Worm (Caenorhabditis elegans) whole organism, L3 larva: Measurements from ENCODE around the gene B0310.1.

Experiments
- R02D3.7 ChIP-seq: fragments of 150-350 bp; optimal IDR thresholded peaks from 2 replicates; lab custom pipeline; 2014; ENCODE audit warnings: missing biosample characterization, missing genetic modification characterization
- ZK546.5 ChIP-seq: sonication (generic microtip); optimal IDR thresholded peaks from 2 replicates; lab custom pipeline; 2017; ENCODE audit warnings: missing biosample characterization, missing genetic modification characterization
- ama-1 ChIP-seq: fragments of 150-350 bp; optimal IDR thresholded peaks from 2 replicates; lab custom pipeline; 2018
- ceh-16 ChIP-seq: sonication (generic microtip); optimal IDR thresholded peaks from 2 replicates; lab custom pipeline; 2017; ENCODE audit warnings: missing biosample characterization, missing genetic modification characterization
- ceh-28 ChIP-seq: fragments of 150-350 bp; optimal IDR thresholded peaks from 2 replicates; lab custom pipeline; 2014; ENCODE audit warnings: missing biosample characterization, missing genetic modification reagents, missing genetic modification characterization
- ceh-82 ChIP-seq: fragments of 150-350 bp; optimal IDR thresholded peaks from 2 replicates; lab custom pipeline; 2014; ENCODE audit warnings: missing biosample characterization, missing genetic modification characterization
- ceh-9 ChIP-seq: sonication (generic microtip); optimal IDR thresholded peaks from 2 replicates; lab custom pipeline; 2018; ENCODE audit warnings: missing biosample characterization, missing genetic modification characterization
- daf-12 ChIP-seq: fragments of 150-350 bp; optimal IDR thresholded peaks from 2 replicates; lab custom pipeline; 2014; ENCODE audit warnings: missing biosample characterization, missing genetic modification reagents, missing genetic modification characterization
- egl-27 ChIP-seq: sonication (generic microtip); optimal IDR thresholded peaks from 4 replicates; lab custom pipeline; 2017; ENCODE audit warnings: missing biosample characterization, missing genetic modification reagents, missing genetic modification characterization
- egl-5 ChIP-seq: fragments of 150-350 bp; optimal IDR thresholded peaks from 2 replicates; lab custom pipeline; 2017; ENCODE audit warnings: missing biosample characterization, missing genetic modification reagents, missing genetic modification characterization, inconsistent platforms
- elt-1 ChIP-seq: fragments of 150-350 bp; optimal IDR thresholded peaks from 2 replicates; lab custom pipeline; 2014; ENCODE audit warnings: missing biosample characterization, missing genetic modification characterization
- elt-3 ChIP-seq, 3 experiments: fragments of 150-350 bp in 1 of 3; sonication (generic microtip) in 2 of 3; optimal IDR thresholded peaks; 2 replicates in 2 of 3; 4 replicates in 1 of 3; lab custom pipeline; 2014 to 2017; ENCODE audit warnings: missing biosample characterization in 3 of 3, missing genetic modification characterization in 3 of 3
- fkh-2 ChIP-seq: fragments of 150-350 bp; optimal IDR thresholded peaks from 2 replicates; lab custom pipeline; 2014; ENCODE audit warnings: missing biosample characterization, missing genetic modification reagents, missing genetic modification characterization
- hmg-11 ChIP-seq: sonication (generic microtip); optimal IDR thresholded peaks from 2 replicates; lab custom pipeline; 2016; ENCODE audit warnings: missing genetic modification characterization, missing compliant biosample characterization
- jun-1 ChIP-seq: fragments of 150-350 bp; optimal IDR thresholded peaks from 2 replicates; lab custom pipeline; 2014; ENCODE audit warnings: missing biosample characterization, missing genetic modification reagents, missing genetic modification characterization
- lin-15B ChIP-seq: fragments of 150-350 bp; optimal IDR thresholded peaks from 2 replicates; lab custom pipeline; 2014; ENCODE audit warnings: missing biosample characterization, missing genetic modification characterization
- lin-39 ChIP-seq: fragments of 150-350 bp; optimal IDR thresholded peaks from 2 replicates; lab custom pipeline; 2018; ENCODE audit warnings: missing biosample characterization, missing genetic modification reagents, missing genetic modification characterization
- lsy-12 ChIP-seq: sonication (generic microtip); optimal IDR thresholded peaks from 2 replicates; lab custom pipeline; 2016; ENCODE audit warnings: mild to moderate bottlenecking, missing genetic modification characterization, missing compliant biosample characterization
- mdl-1 ChIP-seq: fragments of 150-350 bp; optimal IDR thresholded peaks from 2 replicates; lab custom pipeline; 2014; ENCODE audit warnings: missing biosample characterization, missing genetic modification characterization
- mml-1 ChIP-seq: fragments of 150-350 bp; sonication (generic microtip); optimal IDR thresholded peaks from 3 replicates; lab custom pipeline; 2014; ENCODE audit warnings: missing biosample characterization, missing genetic modification characterization
- nfya-1 ChIP-seq: sonication (generic microtip); optimal IDR thresholded peaks from 2 replicates; lab custom pipeline; 2017; ENCODE audit warnings: missing genetic modification characterization, mild to moderate bottlenecking, missing compliant biosample characterization, antibody characterized with exemption, moderate library complexity; ENCODE audit not compliant: insufficient read depth
- nhr-23 ChIP-seq: fragments of 150-350 bp; optimal IDR thresholded peaks from 2 replicates; lab custom pipeline; 2014; ENCODE audit warnings: missing biosample characterization, missing genetic modification reagents, missing genetic modification characterization
- nhr-237 ChIP-seq: fragments of 150-350 bp; optimal IDR thresholded peaks from 2 replicates; lab custom pipeline; 2014; ENCODE audit warnings: missing biosample characterization, missing genetic modification characterization
- nhr-25 ChIP-seq: sonication (generic microtip); optimal IDR thresholded peaks from 2 replicates; lab custom pipeline; 2017; ENCODE audit warnings: missing biosample characterization, missing genetic modification characterization
- nhr-43 ChIP-seq: sonication (generic microtip); optimal IDR thresholded peaks from 2 replicates; lab custom pipeline; 2016; ENCODE audit warnings: mild to moderate bottlenecking, missing genetic modification characterization, missing compliant biosample characterization; ENCODE audit not compliant: poor library complexity, severe bottlenecking
- nhr-67 ChIP-seq: fragments of 150-350 bp; optimal IDR thresholded peaks from 2 replicates; lab custom pipeline; 2014; ENCODE audit warnings: missing biosample characterization, missing genetic modification characterization
- nhr-77 ChIP-seq: fragments of 150-350 bp; optimal IDR thresholded peaks from 2 replicates; lab custom pipeline; 2014; ENCODE audit warnings: missing biosample characterization, missing genetic modification characterization
- pha-4 ChIP-seq: fragments of 150-350 bp; optimal IDR thresholded peaks from 2 replicates; lab custom pipeline; 2014; ENCODE audit warnings: missing biosample characterization, missing genetic modification reagents, missing genetic modification characterization
- sea-2 ChIP-seq: fragments of 150-350 bp; sonication (generic microtip); optimal IDR thresholded peaks from 4 replicates; lab custom pipeline; 2014; ENCODE audit warnings: missing biosample characterization, missing genetic modification reagents, missing genetic modification characterization
- tbx-2 ChIP-seq: sonication (generic microtip); optimal IDR thresholded peaks from 2 replicates; lab custom pipeline; 2016; ENCODE audit warnings: mild to moderate bottlenecking, missing genetic modification characterization, missing compliant biosample characterization
- unc-39 ChIP-seq: sonication (generic microtip); optimal IDR thresholded peaks from 4 replicates; lab custom pipeline; 2017; ENCODE audit warnings: missing biosample characterization, missing genetic modification characterization
- zag-1 ChIP-seq: fragments of 150-350 bp; optimal IDR thresholded peaks from 2 replicates; lab custom pipeline; 2014; ENCODE audit warnings: missing biosample characterization, missing genetic modification characterization
- ztf-11 ChIP-seq: fragments of 150-350 bp; optimal IDR thresholded peaks from 2 replicates; lab custom pipeline; 2014; ENCODE audit warnings: missing biosample characterization, missing genetic modification characterization
- ztf-4 ChIP-seq: fragments of 150-350 bp; optimal IDR thresholded peaks from 2 replicates; lab custom pipeline; 2014; ENCODE audit warnings: missing biosample characterization, missing genetic modification characterization

Gene B0310.1

ce11 chrX:496795-497194 is 3.8 kb downstream of the B0310.1 start:
- TF ChIP-seq fkh-2 (no peak), nfya-1 (tag; lab: Kevin White, UChicago) (no peak), pha-4 (tag; lab: Kevin White, UChicago) (no peak), sea-2 (GFP tag; lab: Kevin White, UChicago) (no peak), nhr-237 (tag; lab: Kevin White, UChicago) (no peak), ama-1 (lab: Kevin White, UChicago) (no peak), nhr-67 (tag; lab: Kevin White, UChicago) (no peak), elt-1 (tag; lab: Kevin White, UChicago) (no peak), ztf-4 (tag; lab: Kevin White, UChicago) (no peak), nhr-77 (no peak), daf-12 (tag; lab: Kevin White, UChicago) (no peak)

ce11 chrX:498640-499039 is 5.6 kb downstream of the B0310.1 start:
- no peak for TF ChIP-seq zag-1 (tag; lab: Kevin White, UChicago)
- peak; percentile 19 for TF ChIP-seq nhr-23
- TF ChIP-seq lin-39 (tag; lab: Kevin White, UChicago), result peak; percentile 5
- peak; percentile 9 for TF ChIP-seq nhr-25 (tag; lab: Kevin White, UChicago)
- TF ChIP-seq nhr-43 (tag; lab: Kevin White, UChicago), result peak; percentile 24
- no peak for TF ChIP-seq lsy-12
- no peak for TF ChIP-seq elt-1 (tag; lab: Kevin White, UChicago)
- TF ChIP-seq nfya-1 (tag; lab: Kevin White, UChicago), result peak; percentile 28
- peak; percentile 80 for TF ChIP-seq ceh-28 (tag; lab: Kevin White, UChicago)
- TF ChIP-seq lin-15B, result no peak

DNA sequence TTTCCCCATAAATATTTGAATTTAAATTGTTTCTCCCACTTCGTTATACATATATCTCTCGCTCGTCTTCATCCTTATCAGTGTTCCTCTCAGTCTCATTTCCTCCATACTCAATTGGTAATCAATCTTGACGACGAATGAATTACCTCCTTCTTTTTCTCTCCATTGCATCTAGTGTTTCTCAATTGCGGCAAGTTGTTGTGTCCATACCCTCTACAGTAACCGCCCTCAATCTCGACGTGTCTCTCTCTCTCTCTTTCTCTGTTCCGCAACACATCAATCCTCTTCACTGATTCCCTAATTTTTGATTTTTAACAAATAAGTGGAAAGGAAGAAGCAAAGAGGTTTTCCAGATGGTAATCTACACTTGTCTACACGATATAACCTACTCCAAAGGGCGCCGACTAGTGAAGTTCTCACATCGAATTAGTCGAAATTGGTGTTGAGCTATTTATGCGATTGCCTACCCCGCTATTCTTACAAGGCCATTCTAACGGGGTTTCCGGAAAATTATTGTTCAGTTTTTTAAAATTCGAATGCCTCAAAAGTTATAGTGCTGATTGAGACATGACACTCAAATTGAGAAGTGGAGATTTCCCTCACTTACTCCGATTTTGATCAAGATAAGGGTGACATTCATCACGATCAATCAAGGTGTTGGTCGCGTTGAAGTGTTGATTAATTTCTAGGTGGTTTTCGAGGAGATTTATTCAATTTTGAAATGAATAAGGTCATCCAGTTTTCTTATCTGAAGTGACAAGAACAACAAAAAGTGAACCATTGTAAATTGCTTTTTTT is 11.2 kb downstream of the B0310.1 start:
- TF ChIP-seq mml-1 (tag; lab: Kevin White, UChicago) (no peak), elt-3 (tag; optimal IDR thresholded peaks at IDR 0.05; lab: Kevin White, UChicago) (peak in 1 of 3 experiments; percentile 5), elt-1 (tag; lab: Kevin White, UChicago) (peak; percentile 50), nhr-23 (peak; percentile 59), egl-27 (tag; lab: Kevin White, UChicago) (no peak), ceh-16 (tag; lab: Kevin White, UChicago) (peak; percentile 13), lin-39 (tag; lab: Kevin White, UChicago) (no peak), unc-39 (no peak), mdl-1 (no peak)

DNA sequence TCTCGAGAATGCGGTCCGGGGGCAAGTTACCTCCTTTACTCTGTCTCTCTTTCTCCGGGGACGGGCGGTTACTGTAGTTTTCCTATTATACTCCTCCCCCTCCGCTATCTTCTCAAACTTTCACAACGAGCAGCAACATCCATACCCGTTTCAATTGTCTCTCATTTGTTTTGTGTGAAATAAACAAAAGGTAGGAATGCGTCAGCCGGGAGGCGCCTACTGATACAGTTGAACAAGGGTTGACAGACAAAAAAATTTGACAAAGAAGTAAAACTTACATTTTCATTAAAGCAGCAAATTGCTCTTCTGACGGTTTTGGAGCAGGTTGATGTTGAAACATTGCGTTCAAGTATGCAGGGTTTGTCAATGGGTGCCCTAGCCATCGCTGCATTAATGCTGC is 12.0 kb downstream of the B0310.1 start:
- TF ChIP-seq lsy-12, result no peak
- no peak for TF ChIP-seq nhr-77
- no peak for TF ChIP-seq unc-39
- TF ChIP-seq ztf-11, result no peak
- TF ChIP-seq lin-39 (tag; lab: Kevin White, UChicago), result no peak
- no peak for TF ChIP-seq ceh-82 (tag; lab: Kevin White, UChicago)
- TF ChIP-seq jun-1 (tag; lab: Kevin White, UChicago), result no peak
- TF ChIP-seq R02D3.7 (tag; lab: Kevin White, UChicago), result no peak
- no peak for TF ChIP-seq lin-15B
- TF ChIP-seq tbx-2 (tag; lab: Kevin White, UChicago), result no peak
- TF ChIP-seq nhr-23, result no peak
- no peak for TF ChIP-seq ceh-16 (tag; lab: Kevin White, UChicago)
- TF ChIP-seq egl-5 (tag; lab: Kevin White, UChicago), result no peak
- TF ChIP-seq ceh-9 (tag; lab: Kevin White, UChicago), result no peak
- TF ChIP-seq ama-1 (lab: Kevin White, UChicago), result no peak
- TF ChIP-seq mml-1 (tag; lab: Kevin White, UChicago), result no peak
- no peak for TF ChIP-seq sea-2 (GFP tag; lab: Kevin White, UChicago)
- TF ChIP-seq ZK546.5 (tag; lab: Kevin White, UChicago), result no peak

DNA sequence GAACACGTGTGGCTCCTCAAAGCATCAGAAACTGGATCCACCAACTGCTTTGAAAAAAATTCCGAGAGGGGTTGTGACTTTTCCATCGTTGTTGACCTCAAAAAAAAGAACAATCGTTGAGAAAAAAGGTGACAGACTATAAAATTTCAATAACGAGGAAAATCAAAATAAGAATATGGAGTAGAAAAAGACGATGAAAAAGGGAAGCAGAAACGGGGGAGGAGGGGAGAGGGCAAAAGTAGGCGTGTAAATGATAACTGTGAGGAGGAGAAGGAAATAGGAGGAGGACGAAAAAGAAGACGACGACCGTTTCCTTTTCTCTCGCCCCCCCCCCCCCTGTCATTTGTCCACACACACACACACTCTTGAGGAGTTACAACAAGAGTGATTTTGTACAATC is 13.8 kb downstream of the B0310.1 start, which contains the start of gene B0310.2:
TSS of gene B0310.2 (minus strand) at position 101 of the 400 bp plus-strand sequence.
- TF ChIP-seq hmg-11 (tag; lab: Kevin White, UChicago) (no peak), nhr-25 (tag; lab: Kevin White, UChicago) (no peak), egl-5 (tag; lab: Kevin White, UChicago) (no peak), tbx-2 (tag; lab: Kevin White, UChicago) (no peak), nhr-237 (tag; lab: Kevin White, UChicago) (no peak)
